Fruit fly (Drosophila melanogaster): ENCODE data around the gene RabGGTb.
A peak's percentile ranks its signal among the peaks of the same experiment; 100 is the strongest.

Gene RabGGTb

DNA sequence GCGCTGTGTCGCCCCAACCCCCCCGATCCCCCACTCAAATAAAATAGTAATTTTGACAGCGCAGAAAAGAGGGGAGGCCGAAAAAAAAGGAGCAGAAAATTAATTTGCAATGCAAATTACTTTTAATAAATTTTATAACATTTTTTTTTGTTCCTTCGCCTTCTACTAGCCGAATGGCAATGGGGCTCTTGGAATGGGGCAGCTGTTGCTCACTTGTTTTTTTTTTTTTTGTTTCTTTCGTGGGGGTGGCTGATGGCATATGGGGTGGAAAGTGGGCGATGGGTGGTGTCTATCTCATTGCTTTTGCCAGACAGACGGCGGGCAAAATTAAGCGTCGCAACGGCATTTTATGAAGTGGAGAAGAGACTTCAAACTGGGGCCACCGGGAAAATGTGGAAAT, 41.7 kb downstream of the RabGGTb start:
- TF ChIP-seq CG1792 (GFP tag; optimal IDR thresholded peaks at IDR 0.05) (no peak), NfI (GFP tag; optimal IDR thresholded peaks at IDR 0.05) (no peak), scrt (GFP tag; optimal IDR thresholded peaks at IDR 0.05) (peak; percentile 87), gsb-n (tag; optimal IDR thresholded peaks at IDR 0.05) (no peak), vnd (GFP tag; IDR thresholded peaks at IDR 0.05; ENCODE audit: partially characterized antibody) (no peak), H2.0 (GFP tag; IDR thresholded peaks at IDR 0.05) (no peak), Rfx (GFP tag; IDR thresholded peaks at IDR 0.05) (0 out of 2 replicates have a peak, but pooled peaks have one; percentile 11), CG18262 (tag; optimal IDR thresholded peaks at IDR 0.05) (no peak), abd-A (tag; optimal IDR thresholded peaks at IDR 0.05) (peak; percentile 66), peb (GFP tag; IDR thresholded peaks at IDR 0.05) (no peak), Ravus (GFP tag; IDR thresholded peaks at IDR 0.05) (no peak), bcd (GFP tag; optimal IDR thresholded peaks at IDR 0.05) (no peak), nau (GFP tag; optimal IDR thresholded peaks at IDR 0.05) (no peak), sqz (GFP tag; optimal IDR thresholded peaks at IDR 0.05) (peak; percentile 23), CG10654 (GFP tag; optimal IDR thresholded peaks at IDR 0.05) (no peak), sna (GFP tag; IDR thresholded peaks at IDR 0.05; ENCODE audit: partially characterized antibody) (no peak), Hey (tag; optimal IDR thresholded peaks at IDR 0.05) (no peak), Jarid2 (GFP tag; optimal IDR thresholded peaks at IDR 0.05) (no peak), CG15073 (GFP tag; optimal IDR thresholded peaks at IDR 0.05) (no peak), pan (optimal IDR thresholded peaks at IDR 0.05) (no peak), pan (GFP tag; optimal IDR thresholded peaks at IDR 0.05 in 1 of 2, IDR thresholded peaks at IDR 0.05 in 1 of 2) (no peak), fd102C (GFP tag; optimal IDR thresholded peaks at IDR 0.05) (no peak), CG17568 (GFP tag; optimal IDR thresholded peaks at IDR 0.05) (no peak), fru (optimal IDR thresholded peaks at IDR 0.05) (no peak)

DNA sequence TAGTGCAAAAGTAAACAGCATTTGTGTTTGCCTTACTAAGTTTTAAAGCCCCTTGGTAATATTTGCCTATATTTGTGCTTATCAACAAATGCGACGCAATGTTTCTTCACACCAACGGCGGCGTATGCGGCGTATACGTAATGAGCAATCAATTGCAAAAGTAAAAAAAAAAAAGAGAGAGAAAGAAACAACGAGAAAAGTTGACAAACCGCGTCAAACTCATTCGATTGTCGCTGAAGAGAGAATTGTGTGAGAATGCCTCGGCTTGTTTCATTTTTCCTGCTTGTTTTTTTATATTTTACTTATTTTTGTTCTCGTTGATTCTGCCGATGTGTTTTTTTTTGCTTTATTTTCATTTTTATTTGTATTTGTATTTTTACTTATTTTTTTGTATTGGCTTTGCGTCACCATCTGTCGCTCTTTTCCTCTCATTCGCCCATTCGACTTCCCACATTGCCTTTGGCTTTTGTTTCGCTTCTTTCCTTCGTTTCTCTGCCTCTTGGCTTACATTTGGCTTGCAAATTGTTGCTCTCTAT, 45.4 kb downstream of the RabGGTb start:
- TF ChIP-seq sens-2 (GFP tag; IDR thresholded peaks at IDR 0.05) (no peak), stc (GFP tag; IDR thresholded peaks at IDR 0.05) (no peak), nom (GFP tag; optimal IDR thresholded peaks at IDR 0.05) (peak; percentile 99), PHDP (tag; optimal IDR thresholded peaks at IDR 0.05) (peak; percentile 27), CG1792 (GFP tag; optimal IDR thresholded peaks at IDR 0.05) (no peak), CG8359 (GFP tag; optimal IDR thresholded peaks at IDR 0.05; ENCODE audit: borderline replicate concordance) (no peak), corto (GFP tag; optimal IDR thresholded peaks at IDR 0.05) (peak; percentile 52), bsh (GFP tag; optimal IDR thresholded peaks at IDR 0.05) (peak in 1 of 2 experiments; percentile 98), lbe (GFP tag; optimal IDR thresholded peaks at IDR 0.05) (peak; percentile 57), CG7745 (tag; optimal IDR thresholded peaks at IDR 0.05) (no peak), CG12299 (tag; optimal IDR thresholded peaks at IDR 0.05) (no peak), Rfx (GFP tag; IDR thresholded peaks at IDR 0.05) (peak; percentile 19; the same call in 1 of the 2 replicates), Trl (optimal IDR thresholded peaks at IDR 0.05) (peak in 1 of 2 experiments; percentile 62), Trl (GFP tag; optimal IDR thresholded peaks at IDR 0.05) (no peak), repo (GFP tag; optimal IDR thresholded peaks at IDR 0.05) (no peak), Hmr (GFP tag; optimal IDR thresholded peaks at IDR 0.05) (peak; percentile 11), stwl (tag; optimal IDR thresholded peaks at IDR 0.05) (no peak), CG30020 (tag; optimal IDR thresholded peaks at IDR 0.05) (no peak), tio (GFP tag; optimal IDR thresholded peaks at IDR 0.05) (no peak), Drgx (GFP tag; IDR thresholded peaks at IDR 0.05) (peak; percentile 96), h (optimal IDR thresholded peaks at IDR 0.05) (no peak)

Measured in whole organism, embryonic.